Fruit fly (Drosophila melanogaster) whole organism, embryonic: Measurements from ENCODE around the gene CG15403.
A peak's percentile ranks its signal among the peaks of the same experiment; 100 is the strongest.

Experiments
- CG1024 ChIP-seq: fragments of 200-800 bp; sonication (Bioruptor generic); IDR thresholded peaks from 2 replicates; pipeline ENCODE4 v1.3.6; 2022; ENCODE audit warnings: missing biosample characterization, missing genetic modification characterization
- CG17612 ChIP-seq: fragments of 200-800 bp; sonication (Bioruptor generic); IDR thresholded peaks from 2 replicates; pipeline ENCODE4 v1.3.6; 2022; ENCODE audit warnings: missing biosample characterization, missing genetic modification characterization
- CG30431 ChIP-seq: fragments of 200-800 bp; sonication (Bioruptor generic); optimal IDR thresholded peaks from 2 replicates; lab custom pipeline; 2017; ENCODE audit warnings: missing biosample characterization, missing genetic modification characterization
- Drgx ChIP-seq: fragments of 200-800 bp; sonication (Bioruptor generic); IDR thresholded peaks from 2 replicates; pipeline ENCODE4 v1.3.6; 2022; ENCODE audit warnings: missing biosample characterization, missing genetic modification characterization
- Oaz ChIP-seq: fragments of 200-800 bp; sonication (Bioruptor generic); IDR thresholded peaks from 2 replicates; pipeline ENCODE4 v1.3.6; 2022; ENCODE audit warnings: missing biosample characterization, missing genetic modification characterization
- Optix ChIP-seq: fragments of 200-800 bp; sonication (Bioruptor generic); IDR thresholded peaks from 3 replicates; pipeline ENCODE4 v1.3.6; 2022; ENCODE audit warnings: missing biosample characterization, missing genetic modification characterization
- Trl ChIP-seq, 3 experiments: fragments of >200 bp in 2 of 3; fragments of 200-800 bp in 1 of 3; sonication (Bioruptor generic) in 1 of 3; optimal IDR thresholded peaks; 2 replicates in 1 of 3; 3 replicates in 2 of 3; lab custom pipeline; 2016 to 2017; ENCODE audit warnings: missing biosample characterization in 1 of 3, missing genetic modification characterization in 1 of 3
- disco-r ChIP-seq: fragments of 200-800 bp; sonication (Bioruptor generic); optimal IDR thresholded peaks from 2 replicates; lab custom pipeline; 2016; ENCODE audit warnings: missing biosample characterization, missing genetic modification characterization
- lola ChIP-seq, 3 experiments: fragments of >200 bp in 2 of 3; fragments of 200-800 bp in 1 of 3; sonication (Bioruptor generic) in 1 of 3; optimal IDR thresholded peaks; 2 replicates each; lab custom pipeline; 2017 to 2019; ENCODE audit warnings: missing biosample characterization in 3 of 3, missing genetic modification characterization in 3 of 3, mild to moderate bottlenecking in 1 of 3, moderate library complexity in 1 of 3
- org-1 ChIP-seq: fragments of 200-800 bp; sonication (Bioruptor generic); optimal IDR thresholded peaks from 2 replicates; lab custom pipeline; 2017; ENCODE audit warnings: missing biosample characterization, missing genetic modification characterization

- TF ChIP-seq Optix (GFP tag; lab: Robert Waterston, UW), result no peak
- no peak for TF ChIP-seq disco-r
- no peak for TF ChIP-seq Oaz (GFP tag; lab: Robert Waterston, UW)
- TF ChIP-seq CG1024, result no peak
- no peak for TF ChIP-seq org-1 (GFP tag; lab: Kevin White, UChicago)
- TF ChIP-seq CG30431, result no peak
- TF ChIP-seq lola (GFP tag; optimal IDR thresholded peaks at IDR 0.05; lab: Kevin White, UChicago), result no peak
- peak in 1 of 2 experiments; percentile 7 for TF ChIP-seq Trl (optimal IDR thresholded peaks at IDR 0.05; lab: Kevin White, UChicago)
- TF ChIP-seq Trl (GFP tag; optimal IDR thresholded peaks at IDR 0.05; lab: Kevin White, UChicago), result no peak
- TF ChIP-seq CG17612 (GFP tag; lab: Robert Waterston, UW), result no peak
- no peak for TF ChIP-seq Drgx (GFP tag; lab: Robert Waterston, UW)
These were observed 40.1 kb upstream of the CG15403 start for dm6 chr2L:3088238-3088874.
